Fruit fly (Drosophila melanogaster): Measurements from ENCODE around the gene CG13028.

dm6 chr3L:16886179-16886930, 36.7 kb upstream of the CG13028 start:
- TF ChIP-seq CTCF (optimal IDR thresholded peaks at IDR 0.05): no peak
- no peak for TF ChIP-seq CG8478 (optimal IDR thresholded peaks at IDR 0.05)

Measured in S2 (cell line).